Worm (Caenorhabditis elegans): ENCODE data around the gene Y54E2A.7.

ce11 chrII:14812231-14812630 is 39.4 kb upstream of the Y54E2A.7 start, which contains the start of gene osta-3:
- TF ChIP-seq ceh-82 (tag; optimal IDR thresholded peaks at IDR 0.05) (no peak), ceh-16 (tag; optimal IDR thresholded peaks at IDR 0.05) (no peak), gmeb-1 (tag; optimal IDR thresholded peaks at IDR 0.05) (no peak), nhr-12 (tag; optimal IDR thresholded peaks at IDR 0.05) (no peak), unc-55 (GFP tag; optimal IDR thresholded peaks at IDR 0.05) (no peak), ZK546.5 (tag; optimal IDR thresholded peaks at IDR 0.05) (no peak), nhr-11 (tag; optimal IDR thresholded peaks at IDR 0.05) (no peak), lsy-2 (tag; optimal IDR thresholded peaks at IDR 0.05) (no peak), lin-11 (tag; optimal IDR thresholded peaks at IDR 0.05) (no peak), unc-62 (GFP tag; optimal IDR thresholded peaks at IDR 0.05) (no peak), lin-13 (GFP tag; optimal IDR thresholded peaks at IDR 0.05) (no peak)
